Worm (Caenorhabditis elegans): ENCODE results near the gene D1005.6.

D1005.6 gene

ce11 chrX:1503698-1504501 lies 39.3 kb upstream of the D1005.6 start (continued):
- no peak for TF ChIP-seq F22D6.2 (tag; optimal IDR thresholded peaks at IDR 0.05)
- TF ChIP-seq K12H6.12 (tag; optimal IDR thresholded peaks at IDR 0.05) = no peak
- no peak for TF ChIP-seq T26A5.8 (tag; optimal IDR thresholded peaks at IDR 0.05)
- TF ChIP-seq tbp1 (GFP tag; optimal IDR thresholded peaks at IDR 0.05) = peak; percentile 24
- TF ChIP-seq hlh-12 (tag; optimal IDR thresholded peaks at IDR 0.05) = no peak
- TF ChIP-seq F23B12.7 (tag; optimal IDR thresholded peaks at IDR 0.05; ENCODE audit: insufficient read depth) = peak; percentile 2
- peak; percentile 85 for TF ChIP-seq K11D2.4 (GFP tag; IDR thresholded peaks at IDR 0.05)
- TF ChIP-seq B0336.3 (GFP tag; IDR thresholded peaks at IDR 0.05) = peak; percentile 32; the same call in 1 of the 2 replicates
- peak; percentile 74 for TF ChIP-seq rcor-1 (GFP tag; IDR thresholded peaks at IDR 0.05)
- TF ChIP-seq aptf-2 (GFP tag; conservative IDR thresholded peaks at IDR 0.05) = peak; percentile 85
- 0 out of 2 replicates have a peak, but pooled peaks have one; percentile 45 for TF ChIP-seq cebp-2 (GFP tag; IDR thresholded peaks at IDR 0.05)
- TF ChIP-seq B0261.1 (tag; optimal IDR thresholded peaks at IDR 0.05) = peak; percentile 17
- peak; percentile 30 for TF ChIP-seq dpff-1 (tag; optimal IDR thresholded peaks at IDR 0.05)
- TF ChIP-seq lsl-1 (GFP tag; optimal IDR thresholded peaks at IDR 0.05) = peak; percentile 27
- no peak for TF ChIP-seq F49E8.2 (tag; optimal IDR thresholded peaks at IDR 0.05; ENCODE audit: insufficient read depth)
- TF ChIP-seq egrh-3 (GFP tag; IDR thresholded peaks at IDR 0.05) = peak; percentile 7; the same call in 1 of the 2 replicates
- TF ChIP-seq rpc-1 (optimal IDR thresholded peaks at IDR 0.05) = no peak
- no peak for TF ChIP-seq rpc-1 (tag; optimal IDR thresholded peaks at IDR 0.05)
- TF ChIP-seq zim-3 (tag; optimal IDR thresholded peaks at IDR 0.05) = peak; percentile 52
- no peak for TF ChIP-seq snpc-1.3 (tag; optimal IDR thresholded peaks at IDR 0.05; ENCODE audit: insufficient read depth)
- no peak for TF ChIP-seq sptf-2 (GFP tag; optimal IDR thresholded peaks at IDR 0.05)
- TF ChIP-seq nhr-179 (tag; optimal IDR thresholded peaks at IDR 0.05) = no peak
- TF ChIP-seq Y53F4B.3 (GFP tag; IDR thresholded peaks at IDR 0.05) = peak; percentile 87; the same call in 1 of the 2 replicates
- peak; percentile 92 for TF ChIP-seq nfyb-1 (GFP tag; IDR thresholded peaks at IDR 0.05)
- TF ChIP-seq ZK185.1 (tag; optimal IDR thresholded peaks at IDR 0.05; ENCODE audit: poor library complexity, severe bottlenecking) = no peak
- no peak for TF ChIP-seq F10E7.11 (tag; optimal IDR thresholded peaks at IDR 0.05)
- TF ChIP-seq B0019.2 (GFP tag; conservative IDR thresholded peaks at IDR 0.05) = peak; percentile 6; the same call in 1 of the 2 replicates
- TF ChIP-seq F57A8.1 (GFP tag; optimal IDR thresholded peaks at IDR 0.05) = peak; percentile 51
- no peak for TF ChIP-seq nhr-27 (tag; optimal IDR thresholded peaks at IDR 0.05)
- no peak; the same call in 1 of the 2 replicates for TF ChIP-seq hmg-20 (GFP tag; IDR thresholded peaks at IDR 0.05)
- TF ChIP-seq ceh-40 (GFP tag; IDR thresholded peaks at IDR 0.05) = peak; percentile 29; the same call in 1 of the 2 replicates
- TF ChIP-seq F55B11.4 (tag; optimal IDR thresholded peaks at IDR 0.05; ENCODE audit: borderline replicate concordance, insufficient read depth) = no peak
- TF ChIP-seq Y95B8A.8 (GFP tag; IDR thresholded peaks at IDR 0.05) = peak; percentile 99
- TF ChIP-seq hlh-26 (GFP tag; conservative IDR thresholded peaks at IDR 0.05) = no peak
- TF ChIP-seq mel-28 (tag; optimal IDR thresholded peaks at IDR 0.05; ENCODE audit: borderline replicate concordance) = peak; percentile 92
- TF ChIP-seq ztf-18 (tag; optimal IDR thresholded peaks at IDR 0.05) = no peak
- TF ChIP-seq mcd-1 (GFP tag; IDR thresholded peaks at IDR 0.05) = no peak
- TF ChIP-seq athp-1 (tag; optimal IDR thresholded peaks at IDR 0.05) = peak; percentile 59
- TF ChIP-seq madf-3 (GFP tag; IDR thresholded peaks at IDR 0.05) = peak; percentile 87; the same call in 1 of the 2 replicates
- TF ChIP-seq ama-1 (optimal IDR thresholded peaks at IDR 0.05) = no peak
- no peak for TF ChIP-seq ama-1 (GFP tag; optimal IDR thresholded peaks at IDR 0.05)
- peak; percentile 40 for TF ChIP-seq ztf-26 (tag; optimal IDR thresholded peaks at IDR 0.05)
- TF ChIP-seq pbrm-1 (GFP tag; IDR thresholded peaks at IDR 0.05) = peak; percentile 52; the same call in 1 of the 2 replicates
- TF ChIP-seq Y53G8AR.9 (GFP tag; conservative IDR thresholded peaks at IDR 0.05) = peak; percentile 94
- 0 out of 2 replicates have a peak, but pooled peaks have one; percentile 15 for TF ChIP-seq madf-6 (GFP tag; IDR thresholded peaks at IDR 0.05)
- TF ChIP-seq lin-35 (GFP tag; optimal IDR thresholded peaks at IDR 0.05) = peak in 1 of 3 experiments; percentile 30
- TF ChIP-seq ztf-6 (GFP tag; IDR thresholded peaks at IDR 0.05) = peak; percentile 47; the same call in 1 of the 2 replicates
